Worm (Caenorhabditis elegans) whole organism, L1 larva: ENCODE data around the gene lmp-2.

Experiments used
- C04F5.9 ChIP-seq: sonication (generic microtip); optimal IDR thresholded peaks from 2 replicates; lab custom pipeline; 2016; ENCODE audit warnings: missing genetic modification characterization, missing compliant biosample characterization
- F16B12.6 ChIP-seq: fragments of 150-350 bp; optimal IDR thresholded peaks from 2 replicates; lab custom pipeline; 2014; ENCODE audit warnings: missing biosample characterization, missing genetic modification characterization
- Y116A8C.19 ChIP-seq: sonication (generic microtip); optimal IDR thresholded peaks from 2 replicates; lab custom pipeline; 2016; ENCODE audit warnings: missing compliant biosample characterization, missing genetic modification characterization, borderline replicate concordance
- aha-1 ChIP-seq: fragments of 150-350 bp; optimal IDR thresholded peaks from 2 replicates; lab custom pipeline; 2014; ENCODE audit warnings: missing biosample characterization, missing genetic modification characterization
- blmp-1 ChIP-seq: fragments of 150-350 bp; optimal IDR thresholded peaks from 2 replicates; lab custom pipeline; 2014; ENCODE audit warnings: missing biosample characterization, missing genetic modification characterization
- ceh-63 ChIP-seq: fragments of 200-800 bp; sonication (Bioruptor generic); optimal IDR thresholded peaks from 2 replicates; lab custom pipeline; 2018; ENCODE audit warnings: mild to moderate bottlenecking, missing genetic modification characterization, missing compliant biosample characterization
- ceh-8 ChIP-seq: fragments of 200-800 bp; sonication (Bioruptor generic); optimal IDR thresholded peaks from 2 replicates; lab custom pipeline; 2018; ENCODE audit warnings: mild to moderate bottlenecking, missing genetic modification characterization, moderate library complexity, missing compliant biosample characterization
- dpl-1 ChIP-seq, 3 experiments: fragments of 150-350 bp in 2 of 3; sonication (generic microtip) in 1 of 3; optimal IDR thresholded peaks; 2 replicates each; lab custom pipeline; 2014 to 2017; ENCODE audit warnings: missing biosample characterization in 3 of 3, missing genetic modification characterization in 3 of 3, missing genetic modification reagents in 3 of 3
- efl-1 ChIP-seq, 4 experiments: fragments of 150-350 bp; optimal IDR thresholded peaks in 3 of 4; peaks in 1 of 4; 1 replicate in 1 of 4; 2 replicates in 3 of 4; lab custom pipeline; 2014; ENCODE audit warnings: missing biosample characterization in 2 of 4, missing genetic modification characterization in 2 of 4, missing genetic modification reagents in 2 of 4
- egl-13 ChIP-seq: sonication (generic microtip); optimal IDR thresholded peaks from 2 replicates; lab custom pipeline; 2016; ENCODE audit warnings: missing genotype, missing genetic modification reagents, missing genetic modification characterization, missing compliant biosample characterization
- egl-27 ChIP-seq, 2 experiments: fragments of 150-350 bp in 1 of 2; sonication (generic microtip); optimal IDR thresholded peaks; 3 replicates each; lab custom pipeline; 2017 to 2018; ENCODE audit warnings: missing biosample characterization in 2 of 2, missing genetic modification characterization in 2 of 2, missing genetic modification reagents in 2 of 2
- elt-3 ChIP-seq, 6 experiments: fragments of 150-350 bp in 1 of 6; sonication (generic microtip); optimal IDR thresholded peaks; 2 replicates each; lab custom pipeline; 2017 to 2018; ENCODE audit warnings: missing biosample characterization in 6 of 6, missing genetic modification characterization in 6 of 6, inconsistent platforms in 1 of 6
- ets-5 ChIP-seq: fragments of 200-800 bp; sonication (Bioruptor generic); IDR thresholded peaks from 2 replicates; pipeline ENCODE4 v1.3.6; 2022; ENCODE audit warnings: missing genetic modification characterization, missing compliant biosample characterization
- fkh-10 ChIP-seq: sonication (generic microtip); optimal IDR thresholded peaks from 2 replicates; lab custom pipeline; 2017; ENCODE audit warnings: missing biosample characterization, missing genetic modification reagents, missing genetic modification characterization
- fkh-8 ChIP-seq: sonication (generic microtip); optimal IDR thresholded peaks from 2 replicates; lab custom pipeline; 2016; ENCODE audit warnings: mild to moderate bottlenecking, missing genetic modification characterization, missing compliant biosample characterization
- fos-1 ChIP-seq: fragments of 150-350 bp; optimal IDR thresholded peaks from 2 replicates; lab custom pipeline; 2014; ENCODE audit warnings: missing biosample characterization, missing genetic modification characterization
- grh-1 ChIP-seq: fragments of 200-800 bp; sonication (Bioruptor generic); IDR thresholded peaks from 2 replicates; pipeline ENCODE4 v1.3.6; 2022; ENCODE audit warnings: missing genetic modification reagents, missing genetic modification characterization, missing compliant biosample characterization
- hlh-17 ChIP-seq: fragments of 200-800 bp; sonication (Bioruptor generic); optimal IDR thresholded peaks from 2 replicates; lab custom pipeline; 2018; ENCODE audit warnings: missing genetic modification characterization, mild to moderate bottlenecking, missing compliant biosample characterization, moderate library complexity, borderline replicate concordance
- hlh-4 ChIP-seq: sonication (generic microtip); optimal IDR thresholded peaks from 2 replicates; lab custom pipeline; 2016; ENCODE audit warnings: mild to moderate bottlenecking, missing genetic modification characterization, missing compliant biosample characterization
- irx-1 ChIP-seq: sonication (generic microtip); optimal IDR thresholded peaks from 2 replicates; lab custom pipeline; 2016; ENCODE audit warnings: missing genetic modification characterization, missing compliant biosample characterization
- isw-1 ChIP-seq: fragments of 200-800 bp; sonication (Bioruptor generic); IDR thresholded peaks from 2 replicates; pipeline ENCODE4 v1.3.6; 2022; ENCODE audit warnings: missing genetic modification characterization, missing compliant biosample characterization
- jun-1 ChIP-seq: fragments of 150-350 bp; optimal IDR thresholded peaks from 2 replicates; lab custom pipeline; 2014; ENCODE audit warnings: missing biosample characterization, missing genetic modification reagents, missing genetic modification characterization
- lin-13 ChIP-seq: fragments of 150-350 bp; optimal IDR thresholded peaks from 2 replicates; lab custom pipeline; 2014; ENCODE audit warnings: missing biosample characterization, missing genetic modification reagents, missing genetic modification characterization
- lin-14 ChIP-seq: fragments of 200-800 bp; sonication (Bioruptor generic); optimal IDR thresholded peaks from 2 replicates; lab custom pipeline; 2018; ENCODE audit warnings: mild to moderate bottlenecking, missing genetic modification characterization, moderate library complexity, missing compliant biosample characterization
- lin-15B ChIP-seq: fragments of 150-350 bp; sonication (generic microtip); optimal IDR thresholded peaks from 3 replicates; lab custom pipeline; 2014; ENCODE audit warnings: missing biosample characterization, missing genetic modification characterization
- lin-35 ChIP-seq, 2 experiments: fragments of 150-350 bp; optimal IDR thresholded peaks; 2 replicates each; lab custom pipeline; 2014; ENCODE audit warnings: missing biosample characterization in 2 of 2, missing genetic modification characterization in 2 of 2, missing genetic modification reagents in 2 of 2
- lir-3 ChIP-seq: sonication (generic microtip); optimal IDR thresholded peaks from 2 replicates; lab custom pipeline; 2016; ENCODE audit warnings: mild to moderate bottlenecking, missing genetic modification characterization, moderate library complexity, missing compliant biosample characterization; ENCODE audit not compliant: poor library complexity
- mdl-1 ChIP-seq, 2 experiments: fragments of 150-350 bp; optimal IDR thresholded peaks; 2 replicates each; lab custom pipeline; 2014 to 2017; ENCODE audit warnings: missing biosample characterization in 2 of 2, missing genetic modification characterization in 2 of 2, inconsistent platforms in 1 of 2
- mep-1 ChIP-seq: fragments of 150-350 bp; optimal IDR thresholded peaks from 2 replicates; lab custom pipeline; 2014; ENCODE audit warnings: missing biosample characterization, missing genetic modification characterization
- nhr-11 ChIP-seq: fragments of 150-350 bp; optimal IDR thresholded peaks from 2 replicates; lab custom pipeline; 2014; ENCODE audit warnings: missing biosample characterization, missing genetic modification characterization
- nhr-12 ChIP-seq: sonication (generic microtip); optimal IDR thresholded peaks from 2 replicates; lab custom pipeline; 2017; ENCODE audit warnings: missing biosample characterization, missing genetic modification characterization
- nhr-19 ChIP-seq: fragments of 200-800 bp; sonication (Bioruptor generic); conservative IDR thresholded peaks from 2 replicates; pipeline ENCODE4 v1.3.6; 2022; ENCODE audit warnings: missing genetic modification characterization, missing compliant biosample characterization
- nhr-20 ChIP-seq: sonication (generic microtip); optimal IDR thresholded peaks from 2 replicates; lab custom pipeline; 2016; ENCODE audit warnings: mild to moderate bottlenecking, missing genetic modification characterization, missing compliant biosample characterization
- nhr-28 ChIP-seq: fragments of 150-350 bp; optimal IDR thresholded peaks from 2 replicates; lab custom pipeline; 2014; ENCODE audit warnings: missing biosample characterization, missing genetic modification characterization
- nhr-71 ChIP-seq: sonication (generic microtip); optimal IDR thresholded peaks from 2 replicates; lab custom pipeline; 2016; ENCODE audit warnings: mild to moderate bottlenecking, missing genetic modification characterization, moderate library complexity, missing compliant biosample characterization
- nhr-76 ChIP-seq: sonication (generic microtip); optimal IDR thresholded peaks from 2 replicates; lab custom pipeline; 2017; ENCODE audit warnings: missing biosample characterization, missing genetic modification characterization
- nhr-84 ChIP-seq: sonication (generic microtip); optimal IDR thresholded peaks from 2 replicates; lab custom pipeline; 2017; ENCODE audit warnings: missing biosample characterization, missing genetic modification characterization
- nhr-90 ChIP-seq: sonication (generic microtip); optimal IDR thresholded peaks from 2 replicates; lab custom pipeline; 2016; ENCODE audit warnings: mild to moderate bottlenecking, missing genetic modification characterization, missing compliant biosample characterization; ENCODE audit not compliant: poor library complexity
- pag-3 ChIP-seq: sonication (generic microtip); optimal IDR thresholded peaks from 2 replicates; lab custom pipeline; 2017; ENCODE audit warnings: missing genetic modification characterization, mild to moderate bottlenecking, missing compliant biosample characterization, antibody characterized with exemption, borderline replicate concordance; ENCODE audit not compliant: insufficient read depth
- skn-1 ChIP-seq: fragments of 150-350 bp; optimal IDR thresholded peaks from 2 replicates; lab custom pipeline; 2014; ENCODE audit warnings: missing biosample characterization, missing genetic modification characterization
- snpc-4 ChIP-seq: fragments of 150-350 bp; optimal IDR thresholded peaks from 2 replicates; lab custom pipeline; 2014; ENCODE audit warnings: missing biosample characterization, missing genetic modification characterization
- snu-23 ChIP-seq: sonication (generic microtip); optimal IDR thresholded peaks from 2 replicates; lab custom pipeline; 2016; ENCODE audit warnings: missing genetic modification characterization, missing compliant biosample characterization
- sox-4 ChIP-seq: sonication (generic microtip); optimal IDR thresholded peaks from 2 replicates; lab custom pipeline; 2016; ENCODE audit warnings: missing genetic modification characterization, missing compliant biosample characterization
- sup-37 ChIP-seq: fragments of 200-800 bp; sonication (Bioruptor generic); optimal IDR thresholded peaks from 2 replicates; lab custom pipeline; 2018; ENCODE audit warnings: mild to moderate bottlenecking, missing genetic modification characterization, missing compliant biosample characterization
- swsn-7 ChIP-seq: sonication (generic microtip); optimal IDR thresholded peaks from 2 replicates; lab custom pipeline; 2016; ENCODE audit warnings: missing genetic modification characterization, missing compliant biosample characterization
- tbx-2 ChIP-seq: sonication (generic microtip); optimal IDR thresholded peaks from 2 replicates; lab custom pipeline; 2016; ENCODE audit warnings: missing genetic modification characterization, missing compliant biosample characterization
- tlp-1 ChIP-seq: fragments of 150-350 bp; optimal IDR thresholded peaks from 2 replicates; lab custom pipeline; 2014; ENCODE audit warnings: missing biosample characterization, missing genetic modification characterization
- unc-86 ChIP-seq: sonication (generic microtip); optimal IDR thresholded peaks from 2 replicates; lab custom pipeline; 2016; ENCODE audit warnings: missing genetic modification characterization, missing compliant biosample characterization
- unc-98 ChIP-seq: fragments of 200-800 bp; sonication (Bioruptor generic); IDR thresholded peaks from 2 replicates; pipeline ENCODE4 v1.3.6; 2022; ENCODE audit warnings: missing genetic modification characterization, missing compliant biosample characterization
- xbp-1 ChIP-seq: sonication (generic microtip); optimal IDR thresholded peaks from 2 replicates; lab custom pipeline; 2016; ENCODE audit warnings: missing genetic modification characterization, missing compliant biosample characterization
- zag-1 ChIP-seq: fragments of 150-350 bp; optimal IDR thresholded peaks from 2 replicates; lab custom pipeline; 2014; ENCODE audit warnings: missing biosample characterization, missing genetic modification characterization
- ztf-11 ChIP-seq, 2 experiments: sonication (generic microtip); optimal IDR thresholded peaks; 2 replicates each; lab custom pipeline; 2016 to 2017; ENCODE audit warnings: missing genetic modification characterization in 2 of 2, missing biosample characterization in 1 of 2, missing compliant biosample characterization in 1 of 2
- ztf-4 ChIP-seq: fragments of 150-350 bp; optimal IDR thresholded peaks from 2 replicates; lab custom pipeline; 2014; ENCODE audit warnings: missing biosample characterization, missing genetic modification characterization

Gene lmp-2

ce11 chrX:1096808-1097207 is 28.6 kb upstream of the lmp-2 start, which contains the start of the genes pigx-1 and rme-6 (continued):
- TF ChIP-seq xbp-1 (tag; lab: Kevin White, UChicago) (peak; percentile 1), hlh-17 (GFP tag; lab: Kevin White, UChicago) (no peak), lin-14 (GFP tag; lab: Kevin White, UChicago) (no peak), nhr-76 (no peak), fos-1 (no peak), grh-1 (no peak), C04F5.9 (tag; lab: Kevin White, UChicago) (no peak), zag-1 (tag; lab: Kevin White, UChicago) (no peak), mdl-1 (tag; optimal IDR thresholded peaks at IDR 0.05; lab: Kevin White, UChicago) (peak in 1 of 2 experiments; percentile 31), unc-98 (GFP tag; lab: Robert Waterston, UW) (no peak), lin-35 (GFP tag; optimal IDR thresholded peaks at IDR 0.05; lab: Kevin White, UChicago) (peak in 1 of 2 experiments; percentile 6), lin-15B (tag; lab: Kevin White, UChicago) (no peak), efl-1 (optimal IDR thresholded peaks at IDR 0.05; lab: Kevin White, UChicago) (peak; percentile 13 to 14), efl-1 (GFP tag; optimal IDR thresholded peaks at IDR 0.05 in 1 of 2; lab: Kevin White, UChicago) (peak in 1 of 2 experiments; percentile 45), aha-1 (tag; lab: Kevin White, UChicago) (no peak), nhr-28 (tag; lab: Kevin White, UChicago) (no peak), Y116A8C.19 (tag; lab: Kevin White, UChicago) (no peak), blmp-1 (tag; lab: Kevin White, UChicago) (peak; percentile 18), fkh-10 (GFP tag; lab: Kevin White, UChicago) (no peak), ztf-11 (tag; optimal IDR thresholded peaks at IDR 0.05; lab: Kevin White, UChicago) (no peak), tbx-2 (tag; lab: Kevin White, UChicago) (no peak), irx-1 (no peak), egl-13 (tag; lab: Kevin White, UChicago) (no peak), nhr-12 (tag; lab: Kevin White, UChicago) (no peak), isw-1 (GFP tag; lab: Robert Waterston, UW) (no peak), pag-3 (tag; lab: Kevin White, UChicago) (no peak), jun-1 (tag; lab: Kevin White, UChicago) (no peak), elt-3 (tag; optimal IDR thresholded peaks at IDR 0.05; lab: Kevin White, UChicago) (no peak), lir-3 (no peak), fkh-8 (tag; lab: Kevin White, UChicago) (no peak), skn-1 (peak; percentile 40), nhr-11 (tag; lab: Kevin White, UChicago) (no peak), snu-23 (GFP tag; lab: Kevin White, UChicago) (peak; percentile 55), nhr-20 (tag; lab: Kevin White, UChicago) (no peak), F16B12.6 (tag; lab: Kevin White, UChicago) (peak; percentile 83), snpc-4 (no peak), mep-1 (peak; percentile 51), dpl-1 (GFP tag; optimal IDR thresholded peaks at IDR 0.05; lab: Kevin White, UChicago) (no peak), nhr-84 (tag; lab: Kevin White, UChicago) (no peak), ztf-4 (no peak), unc-86 (no peak), nhr-90 (tag; lab: Kevin White, UChicago) (no peak), swsn-7 (tag; lab: Kevin White, UChicago) (peak; percentile 18), ets-5 (GFP tag; lab: Robert Waterston, UW) (no peak), nhr-19 (no peak), ceh-8 (GFP tag; lab: Kevin White, UChicago) (no peak), sup-37 (GFP tag; lab: Kevin White, UChicago) (no peak), tlp-1 (tag; lab: Kevin White, UChicago) (no peak), lin-13 (no peak), ceh-63 (GFP tag; lab: Kevin White, UChicago) (no peak), hlh-4 (tag; lab: Kevin White, UChicago) (no peak), egl-27 (tag; optimal IDR thresholded peaks at IDR 0.05; lab: Kevin White, UChicago) (no peak), sox-4 (tag; lab: Kevin White, UChicago) (no peak), nhr-71 (tag; lab: Kevin White, UChicago) (peak; percentile 34)
